Worm (Caenorhabditis elegans) whole organism, L4/young adult: Measurements from ENCODE around the gene C54E4.1.

ENCODE experiments used
- dao-5 ChIP-seq: sonication (generic microtip); optimal IDR thresholded peaks from 2 replicates; lab custom pipeline; 2016; ENCODE audit warnings: missing genotype, missing genetic modification characterization, moderate library complexity, missing compliant biosample characterization
- him-1 ChIP-seq: sonication (generic microtip); optimal IDR thresholded peaks from 2 replicates; lab custom pipeline; 2016; ENCODE audit warnings: missing genotype, missing genetic modification reagents, missing genetic modification characterization, missing compliant biosample characterization

- no peak for TF ChIP-seq him-1 (tag; lab: Kevin White, UChicago)
- TF ChIP-seq dao-5 (tag; lab: Kevin White, UChicago): no peak
These were observed 6.9 kb upstream of the C54E4.1 start, which contains the start of gene C54E4.4 for ce11 chrIV:2168514-2168913.
